Fruit fly (Drosophila melanogaster) whole organism, wandering third instar larva: ENCODE data around the gene CG13862.

Source experiments
- CG9705 ChIP-seq: fragments of 200-800 bp; sonication (Bioruptor generic); optimal IDR thresholded peaks from 2 replicates; lab custom pipeline; 2018; ENCODE audit warnings: missing biosample characterization, mild to moderate bottlenecking, missing genetic modification characterization
- Jra ChIP-seq: sonication (Bioruptor generic); optimal IDR thresholded peaks from 2 replicates; lab custom pipeline; 2016; ENCODE audit warnings: missing biosample characterization, missing genetic modification characterization
- Myc ChIP-seq: fragments of >200 bp; optimal IDR thresholded peaks from 2 replicates; lab custom pipeline; 2017
- N ChIP-seq: fragments of >200 bp; optimal IDR thresholded peaks from 2 replicates; lab custom pipeline; 2018; ENCODE audit warnings: missing biosample characterization, missing external identifiers, missing genetic modification characterization
- pan ChIP-seq: fragments of >200 bp; optimal IDR thresholded peaks from 2 replicates; lab custom pipeline; 2017

dm6 chr3R:22358810-22359209, 27.0 kb downstream of the CG13862 start:
- no peak for TF ChIP-seq Myc
- no peak for TF ChIP-seq CG9705 (GFP tag; lab: Kevin White, UChicago)
- TF ChIP-seq Jra (GFP tag; lab: Kevin White, UChicago): peak; percentile 68
- no peak for TF ChIP-seq pan
- no peak for TF ChIP-seq N
